In genomic region chrII:6403233-6403632, ce11 we compare ENCODE assay signal across 3 worm cellular contexts.
TF ChIP-seq lines count a peak whose summit lies in the region.

Gene T25D10.1, plus strand, starts transcription at chrII:6403401.

TF ChIP-seq in whole organism, L1 larva, 84 proteins besides CTCF, POLR2A, EP300 and RAD21:
- TF ChIP-seq elt-2 (tag; optimal IDR thresholded peaks at IDR 0.05; lab: Kevin White, UChicago) (peak; percentile 37), mef-2 (tag; optimal IDR thresholded peaks at IDR 0.05; lab: Kevin White, UChicago) (no peak)

TF ChIP-seq in whole organism, L3 larva, 47 proteins besides CTCF, POLR2A, EP300 and RAD21:
- TF ChIP-seq nhr-12 (tag; optimal IDR thresholded peaks at IDR 0.05; lab: Kevin White, UChicago) (no peak), jun-1 (tag; optimal IDR thresholded peaks at IDR 0.05; lab: Kevin White, UChicago) (no peak), ceh-28 (tag; optimal IDR thresholded peaks at IDR 0.05; lab: Kevin White, UChicago) (no peak), tbx-2 (tag; optimal IDR thresholded peaks at IDR 0.05; lab: Kevin White, UChicago) (no peak), pha-4 (tag; optimal IDR thresholded peaks at IDR 0.05; lab: Kevin White, UChicago) (peak; percentile 61), elt-2 (tag; optimal IDR thresholded peaks at IDR 0.05; lab: Kevin White, UChicago) (peak; percentile 46), egl-27 (tag; optimal IDR thresholded peaks at IDR 0.05; lab: Kevin White, UChicago) (no peak), nhr-43 (tag; optimal IDR thresholded peaks at IDR 0.05; lab: Kevin White, UChicago; ENCODE audit: poor library complexity, severe bottlenecking) (no peak)

TF ChIP-seq in whole organism, L4 larva, 104 proteins besides CTCF, POLR2A, EP300 and RAD21:
- TF ChIP-seq skn-1 (tag; optimal IDR thresholded peaks at IDR 0.05; lab: Kevin White, UChicago) (no peak), lin-38 (GFP tag; IDR thresholded peaks at IDR 0.05; lab: Robert Waterston, UW) (no peak), aly-2 (tag; optimal IDR thresholded peaks at IDR 0.05; lab: Kevin White, UChicago) (no peak), php-3 (GFP tag; IDR thresholded peaks at IDR 0.05; lab: Robert Waterston, UW) (no peak), mdl-1 (tag; optimal IDR thresholded peaks at IDR 0.05; lab: Kevin White, UChicago) (no peak), hmg-1.1 (GFP tag; IDR thresholded peaks at IDR 0.05; lab: Robert Waterston, UW) (no peak), F10B5.3 (tag; optimal IDR thresholded peaks at IDR 0.05; lab: Kevin White, UChicago) (no peak), tra-1 (GFP tag; IDR thresholded peaks at IDR 0.05; lab: Robert Waterston, UW) (no peak), zfp-3 (GFP tag; conservative IDR thresholded peaks at IDR 0.05; lab: Robert Waterston, UW) (no peak), dpl-1 (GFP tag; optimal IDR thresholded peaks at IDR 0.05; lab: Kevin White, UChicago) (no peak), Y5F2A.4 (GFP tag; optimal IDR thresholded peaks at IDR 0.05; lab: Kevin White, UChicago) (no peak), vab-7 (GFP tag; IDR thresholded peaks at IDR 0.05; lab: Robert Waterston, UW) (no peak), egl-27 (tag; optimal IDR thresholded peaks at IDR 0.05; lab: Kevin White, UChicago) (no peak), daf-16 (GFP tag; optimal IDR thresholded peaks at IDR 0.05; lab: Kevin White, UChicago) (no peak), daf-16 (tag; optimal IDR thresholded peaks at IDR 0.05; lab: Kevin White, UChicago) (peak; percentile 53), daf-12 (tag; optimal IDR thresholded peaks at IDR 0.05; lab: Kevin White, UChicago) (no peak), lsy-2 (tag; optimal IDR thresholded peaks at IDR 0.05; lab: Kevin White, UChicago) (no peak), set-16 (GFP tag; IDR thresholded peaks at IDR 0.05; lab: Robert Waterston, UW) (no peak), ceh-20 (GFP tag; IDR thresholded peaks at IDR 0.05; lab: Robert Waterston, UW) (no peak), pqm-1 (tag; optimal IDR thresholded peaks at IDR 0.05; lab: Kevin White, UChicago) (peak; percentile 34), aha-1 (tag; lab: Kevin White, UChicago) (no peak), F44E2.7 (GFP tag; IDR thresholded peaks at IDR 0.05; lab: Robert Waterston, UW) (no peak), mep-1 (tag; optimal IDR thresholded peaks at IDR 0.05; lab: Kevin White, UChicago) (peak; percentile 21), lim-7 (GFP tag; IDR thresholded peaks at IDR 0.05; lab: Robert Waterston, UW) (no peak), lir-3 (tag; optimal IDR thresholded peaks at IDR 0.05; lab: Kevin White, UChicago) (no peak), spr-1 (tag; optimal IDR thresholded peaks at IDR 0.05; lab: Kevin White, UChicago) (no peak)

Comparison
In these comparisons a context has a peak if more than half of its experiments do, and no peak if none do; other contexts are left out.
1. Of the 29 proteins assayed by ChIP-seq in both whole organism, L4 larva and whole organism, L1 larva: peak only in whole organism, L4 larva: mep-1 and pqm-1; only in whole organism, L1 larva: none; in both: none; in neither: 27.